Worm (Caenorhabditis elegans) whole organism, L1 larva: ENCODE measurements around the gene his-38.

Experiments
- ceh-82 ChIP-seq, 3 experiments: fragments of 150-350 bp in 1 of 3; sonication (generic microtip) in 2 of 3; optimal IDR thresholded peaks; 2 replicates each; lab custom pipeline; 2014 to 2017; ENCODE audit warnings: missing biosample characterization in 3 of 3, missing genetic modification characterization in 3 of 3
- elt-3 ChIP-seq, 6 experiments: fragments of 150-350 bp in 1 of 6; sonication (generic microtip); optimal IDR thresholded peaks; 2 replicates each; lab custom pipeline; 2017 to 2018; ENCODE audit warnings: missing biosample characterization in 6 of 6, missing genetic modification characterization in 6 of 6, inconsistent platforms in 1 of 6
- lir-3 ChIP-seq: sonication (generic microtip); optimal IDR thresholded peaks from 2 replicates; lab custom pipeline; 2016; ENCODE audit warnings: mild to moderate bottlenecking, missing genetic modification characterization, moderate library complexity, missing compliant biosample characterization; ENCODE audit not compliant: poor library complexity
- lsy-2 ChIP-seq, 2 experiments: fragments of 150-350 bp; optimal IDR thresholded peaks; 2 replicates each; lab custom pipeline; 2014; ENCODE audit warnings: missing biosample characterization in 2 of 2, missing genetic modification characterization in 2 of 2
- nhr-28 ChIP-seq: fragments of 150-350 bp; optimal IDR thresholded peaks from 2 replicates; lab custom pipeline; 2014; ENCODE audit warnings: missing biosample characterization, missing genetic modification characterization
- pax-3 ChIP-seq: fragments of 200-800 bp; sonication (Bioruptor generic); optimal IDR thresholded peaks from 2 replicates; lab custom pipeline; 2018; ENCODE audit warnings: mild to moderate bottlenecking, missing genetic modification characterization, moderate library complexity, missing compliant biosample characterization
- ztf-11 ChIP-seq, 2 experiments: sonication (generic microtip); optimal IDR thresholded peaks; 2 replicates each; lab custom pipeline; 2016 to 2017; ENCODE audit warnings: missing genetic modification characterization in 2 of 2, missing biosample characterization in 1 of 2, missing compliant biosample characterization in 1 of 2

DNA sequence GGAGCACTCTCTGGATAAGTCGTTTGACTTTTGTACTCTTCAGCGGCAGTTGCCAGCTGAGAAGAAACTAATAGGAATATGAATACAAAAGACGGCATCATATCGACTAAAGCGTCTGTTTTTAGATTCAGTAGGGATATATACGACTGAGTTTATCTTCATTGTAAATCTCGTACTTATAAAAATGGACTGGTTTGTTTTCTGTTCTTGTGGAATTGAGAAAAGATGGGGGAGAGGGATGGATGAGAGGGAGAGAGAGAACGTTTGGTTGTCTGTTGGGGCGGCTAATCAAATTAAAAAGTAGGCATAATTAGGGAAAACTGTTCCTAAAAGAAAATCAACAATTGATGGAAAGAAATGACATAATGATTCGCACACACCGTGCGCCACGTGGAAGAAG, 40.3 kb downstream of the his-38 start, which contains the start of gene grd-7:
- TF ChIP-seq nhr-28 (tag; lab: Kevin White, UChicago) (no peak), elt-3 (tag; optimal IDR thresholded peaks at IDR 0.05; lab: Kevin White, UChicago) (no peak), ceh-82 (tag; optimal IDR thresholded peaks at IDR 0.05; lab: Kevin White, UChicago) (no peak), lir-3 (tag; lab: Kevin White, UChicago) (no peak), lsy-2 (tag; optimal IDR thresholded peaks at IDR 0.05; lab: Kevin White, UChicago) (no peak), pax-3 (tag; lab: Kevin White, UChicago) (no peak), ztf-11 (tag; optimal IDR thresholded peaks at IDR 0.05; lab: Kevin White, UChicago) (no peak)
